Worm (Caenorhabditis elegans) whole organism, L2 larva: ENCODE measurements around the gene rfc-3.

ENCODE experiments used
- aly-2 ChIP-seq: fragments of 150-350 bp; optimal IDR thresholded peaks from 2 replicates; lab custom pipeline; 2014; ENCODE audit warnings: missing biosample characterization, missing genetic modification characterization
- blmp-1 ChIP-seq: sonication (generic microtip); optimal IDR thresholded peaks from 2 replicates; lab custom pipeline; 2017; ENCODE audit warnings: missing genetic modification characterization, mild to moderate bottlenecking, missing compliant biosample characterization, antibody characterized with exemption, moderate library complexity; ENCODE audit not compliant: insufficient read depth
- ceh-82 ChIP-seq: fragments of 150-350 bp; optimal IDR thresholded peaks from 2 replicates; lab custom pipeline; 2014; ENCODE audit warnings: missing biosample characterization, missing genetic modification characterization
- fos-1 ChIP-seq: fragments of 150-350 bp; optimal IDR thresholded peaks from 2 replicates; lab custom pipeline; 2014; ENCODE audit warnings: missing biosample characterization, missing genetic modification characterization
- lin-13 ChIP-seq: fragments of 150-350 bp; optimal IDR thresholded peaks from 2 replicates; lab custom pipeline; 2014; ENCODE audit warnings: missing biosample characterization, missing genetic modification reagents, missing genetic modification characterization
- lsy-2 ChIP-seq, 2 experiments: fragments of 150-350 bp in 1 of 2; sonication (generic microtip) in 1 of 2; optimal IDR thresholded peaks; 2 replicates each; lab custom pipeline; 2014 to 2017; ENCODE audit warnings: missing biosample characterization in 2 of 2, missing genetic modification characterization in 2 of 2
- nhr-12 ChIP-seq: fragments of 150-350 bp; optimal IDR thresholded peaks from 2 replicates; lab custom pipeline; 2014; ENCODE audit warnings: missing biosample characterization, missing genetic modification characterization
- nhr-23 ChIP-seq: fragments of 150-350 bp; optimal IDR thresholded peaks from 2 replicates; lab custom pipeline; 2014; ENCODE audit warnings: missing biosample characterization, missing genetic modification reagents, missing genetic modification characterization
- sem-4 ChIP-seq: fragments of 150-350 bp; optimal IDR thresholded peaks from 2 replicates; lab custom pipeline; 2014; ENCODE audit warnings: missing biosample characterization, missing genetic modification reagents, missing genetic modification characterization
- skn-1 ChIP-seq: sonication (generic microtip); optimal IDR thresholded peaks from 2 replicates; lab custom pipeline; 2017; ENCODE audit warnings: missing biosample characterization, missing genetic modification characterization
- snpc-4 ChIP-seq: fragments of 150-350 bp; optimal IDR thresholded peaks from 2 replicates; lab custom pipeline; 2014; ENCODE audit warnings: missing biosample characterization, missing genetic modification characterization
- unc-39 ChIP-seq: fragments of 150-350 bp; optimal IDR thresholded peaks from 2 replicates; lab custom pipeline; 2014; ENCODE audit warnings: missing biosample characterization, missing genetic modification characterization
- zag-1 ChIP-seq: fragments of 150-350 bp; optimal IDR thresholded peaks from 2 replicates; lab custom pipeline; 2014; ENCODE audit warnings: missing biosample characterization, missing genetic modification characterization
- ztf-11 ChIP-seq: sonication (generic microtip); optimal IDR thresholded peaks from 2 replicates; lab custom pipeline; 2017; ENCODE audit warnings: missing biosample characterization, missing genetic modification characterization

- TF ChIP-seq ceh-82 (no peak), skn-1 (tag; lab: Kevin White, UChicago) (no peak), nhr-23 (tag; lab: Kevin White, UChicago) (no peak), blmp-1 (tag; lab: Kevin White, UChicago) (no peak), snpc-4 (tag; lab: Kevin White, UChicago) (no peak), unc-39 (tag; lab: Kevin White, UChicago) (no peak), sem-4 (tag; lab: Kevin White, UChicago) (no peak), ztf-11 (tag; lab: Kevin White, UChicago) (no peak), fos-1 (tag; lab: Kevin White, UChicago) (no peak), aly-2 (tag; lab: Kevin White, UChicago) (no peak), lin-13 (GFP tag; lab: Kevin White, UChicago) (no peak), nhr-12 (no peak), lsy-2 (tag; optimal IDR thresholded peaks at IDR 0.05; lab: Kevin White, UChicago) (no peak), zag-1 (tag; lab: Kevin White, UChicago) (no peak)
Observed at ce11 chrIV:13056026-13056425, 39.5 kb upstream of the rfc-3 start, which contains the start of gene scl-1.
